Fruit fly (Drosophila melanogaster): ENCODE data around the gene bur.

DNA sequence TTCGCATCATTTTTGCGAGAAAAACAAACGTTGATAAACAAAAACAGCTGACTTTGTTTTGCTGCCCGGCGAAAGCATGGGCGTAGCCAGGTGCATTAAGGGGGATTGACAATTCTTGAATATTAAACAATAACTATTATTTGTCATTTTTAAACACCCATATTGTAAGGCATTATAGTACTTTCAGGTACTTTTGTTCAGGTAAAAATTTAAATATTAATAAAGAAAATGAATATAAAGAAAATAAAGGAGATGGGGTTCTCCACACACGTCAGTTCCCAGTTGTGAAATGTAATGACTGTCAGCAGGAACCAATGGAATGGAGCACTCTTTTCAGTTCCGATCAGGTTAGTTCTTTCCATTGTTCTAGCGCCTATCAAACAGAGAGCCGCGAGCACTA is 20.9 kb downstream of the bur start, which contains the start of the genes Coq3 and Pld3:
- TF ChIP-seq Pif1A (GFP tag; optimal IDR thresholded peaks at IDR 0.05) (no peak), EcR (GFP tag; optimal IDR thresholded peaks at IDR 0.05) (peak; percentile 14), Pif1B (GFP tag; optimal IDR thresholded peaks at IDR 0.05) (peak; percentile 97), CG8159 (tag; optimal IDR thresholded peaks at IDR 0.05) (peak; percentile 91), CG12605 (GFP tag; IDR thresholded peaks at IDR 0.05) (peak; percentile 80), D1 (tag; optimal IDR thresholded peaks at IDR 0.05) (no peak), gl (tag; optimal IDR thresholded peaks at IDR 0.05) (peak; percentile 79), CG10348 (GFP tag; IDR thresholded peaks at IDR 0.05) (no peak), CG34367 (tag; optimal IDR thresholded peaks at IDR 0.05) (peak; percentile 83), CG17806 (tag; optimal IDR thresholded peaks at IDR 0.05) (peak; percentile 92), CG13204 (GFP tag; optimal IDR thresholded peaks at IDR 0.05) (no peak)
